Worm (Caenorhabditis elegans) whole organism, L1 larva: ENCODE measurements around the gene chpf-1.

Experiments
- alr-1 ChIP-seq: fragments of 200-800 bp; sonication (Bioruptor generic); optimal IDR thresholded peaks from 2 replicates; lab custom pipeline; 2018; ENCODE audit warnings: borderline replicate concordance, mild to moderate bottlenecking, missing genetic modification characterization, missing compliant biosample characterization
- lin-39 ChIP-seq: fragments of 150-350 bp; optimal IDR thresholded peaks from 2 replicates; lab custom pipeline; 2014; ENCODE audit warnings: missing biosample characterization, missing genetic modification reagents, missing genetic modification characterization
- nhr-11 ChIP-seq: fragments of 150-350 bp; optimal IDR thresholded peaks from 2 replicates; lab custom pipeline; 2014; ENCODE audit warnings: missing biosample characterization, missing genetic modification characterization
- nhr-28 ChIP-seq: fragments of 150-350 bp; optimal IDR thresholded peaks from 2 replicates; lab custom pipeline; 2014; ENCODE audit warnings: missing biosample characterization, missing genetic modification characterization

ce11 chrV:10243105-10243504, 39.8 kb upstream of the chpf-1 start, which contains the start of gene C12D8.9:
- TF ChIP-seq alr-1 (tag; lab: Kevin White, UChicago), result no peak
- TF ChIP-seq lin-39, result no peak
- no peak for TF ChIP-seq nhr-28 (tag; lab: Kevin White, UChicago)
- no peak for TF ChIP-seq nhr-11 (tag; lab: Kevin White, UChicago)
